Worm (Caenorhabditis elegans) whole organism, L1 larva: ENCODE results near the gene lact-2.

ENCODE experiments used
- F16B12.6 ChIP-seq: fragments of 150-350 bp; optimal IDR thresholded peaks from 2 replicates; lab custom pipeline; 2014; ENCODE audit warnings: missing biosample characterization, missing genetic modification characterization
- blmp-1 ChIP-seq: fragments of 150-350 bp; optimal IDR thresholded peaks from 2 replicates; lab custom pipeline; 2014; ENCODE audit warnings: missing biosample characterization, missing genetic modification characterization
- dsc-1 ChIP-seq: sonication (generic microtip); optimal IDR thresholded peaks from 2 replicates; lab custom pipeline; 2016; ENCODE audit warnings: mild to moderate bottlenecking, missing genetic modification characterization, missing compliant biosample characterization
- efl-1 ChIP-seq, 4 experiments: fragments of 150-350 bp; optimal IDR thresholded peaks in 3 of 4; peaks in 1 of 4; 1 replicate in 1 of 4; 2 replicates in 3 of 4; lab custom pipeline; 2014; ENCODE audit warnings: missing biosample characterization in 2 of 4, missing genetic modification characterization in 2 of 4, missing genetic modification reagents in 2 of 4
- egl-27 ChIP-seq, 2 experiments: fragments of 150-350 bp in 1 of 2; sonication (generic microtip); optimal IDR thresholded peaks; 3 replicates each; lab custom pipeline; 2017 to 2018; ENCODE audit warnings: missing biosample characterization in 2 of 2, missing genetic modification characterization in 2 of 2, missing genetic modification reagents in 2 of 2
- elt-2 ChIP-seq: sonication (generic microtip); optimal IDR thresholded peaks from 2 replicates; lab custom pipeline; 2016; ENCODE audit warnings: missing genetic modification characterization, mild to moderate bottlenecking, inconsistent platforms, missing compliant biosample characterization, missing genetic modification reagents
- grh-1 ChIP-seq: fragments of 200-800 bp; sonication (Bioruptor generic); IDR thresholded peaks from 2 replicates; pipeline ENCODE4 v1.3.6; 2022; ENCODE audit warnings: missing genetic modification reagents, missing genetic modification characterization, missing compliant biosample characterization
- hlh-17 ChIP-seq: fragments of 200-800 bp; sonication (Bioruptor generic); optimal IDR thresholded peaks from 2 replicates; lab custom pipeline; 2018; ENCODE audit warnings: missing genetic modification characterization, mild to moderate bottlenecking, missing compliant biosample characterization, moderate library complexity, borderline replicate concordance
- hpl-2 ChIP-seq: fragments of 150-350 bp; optimal IDR thresholded peaks from 2 replicates; lab custom pipeline; 2014; ENCODE audit warnings: missing biosample characterization, missing genetic modification reagents, missing genetic modification characterization
- irx-1 ChIP-seq: sonication (generic microtip); optimal IDR thresholded peaks from 2 replicates; lab custom pipeline; 2016; ENCODE audit warnings: missing genetic modification characterization, missing compliant biosample characterization
- lin-15B ChIP-seq: fragments of 150-350 bp; sonication (generic microtip); optimal IDR thresholded peaks from 3 replicates; lab custom pipeline; 2014; ENCODE audit warnings: missing biosample characterization, missing genetic modification characterization
- lin-35 ChIP-seq, 2 experiments: fragments of 150-350 bp; optimal IDR thresholded peaks; 2 replicates each; lab custom pipeline; 2014; ENCODE audit warnings: missing biosample characterization in 2 of 2, missing genetic modification characterization in 2 of 2, missing genetic modification reagents in 2 of 2
- lin-39 ChIP-seq: fragments of 150-350 bp; optimal IDR thresholded peaks from 2 replicates; lab custom pipeline; 2014; ENCODE audit warnings: missing biosample characterization, missing genetic modification reagents, missing genetic modification characterization
- lir-3 ChIP-seq: sonication (generic microtip); optimal IDR thresholded peaks from 2 replicates; lab custom pipeline; 2016; ENCODE audit warnings: mild to moderate bottlenecking, missing genetic modification characterization, moderate library complexity, missing compliant biosample characterization; ENCODE audit not compliant: poor library complexity
- mab-9 ChIP-seq: fragments of 200-800 bp; sonication (Bioruptor generic); IDR thresholded peaks from 2 replicates; pipeline ENCODE4 v1.3.6; 2022; ENCODE audit warnings: missing genetic modification reagents, missing genetic modification characterization, missing compliant biosample characterization
- mdl-1 ChIP-seq, 2 experiments: fragments of 150-350 bp; optimal IDR thresholded peaks; 2 replicates each; lab custom pipeline; 2014 to 2017; ENCODE audit warnings: missing biosample characterization in 2 of 2, missing genetic modification characterization in 2 of 2, inconsistent platforms in 1 of 2
- mef-2 ChIP-seq: fragments of 150-350 bp; optimal IDR thresholded peaks from 2 replicates; lab custom pipeline; 2014; ENCODE audit warnings: missing biosample characterization, missing genetic modification characterization
- mep-1 ChIP-seq: fragments of 150-350 bp; optimal IDR thresholded peaks from 2 replicates; lab custom pipeline; 2014; ENCODE audit warnings: missing biosample characterization, missing genetic modification characterization
- nhr-19 ChIP-seq: fragments of 200-800 bp; sonication (Bioruptor generic); conservative IDR thresholded peaks from 2 replicates; pipeline ENCODE4 v1.3.6; 2022; ENCODE audit warnings: missing genetic modification characterization, missing compliant biosample characterization
- nhr-28 ChIP-seq: fragments of 150-350 bp; optimal IDR thresholded peaks from 2 replicates; lab custom pipeline; 2014; ENCODE audit warnings: missing biosample characterization, missing genetic modification characterization
- nhr-77 ChIP-seq: fragments of 150-350 bp; optimal IDR thresholded peaks from 2 replicates; lab custom pipeline; 2014; ENCODE audit warnings: missing biosample characterization, missing genetic modification characterization
- nhr-85 ChIP-seq: sonication (generic microtip); peaks from one replicate; lab custom pipeline; 2016; ENCODE audit warnings: missing genetic modification characterization, inconsistent platforms, missing compliant biosample characterization
- nhr-90 ChIP-seq: sonication (generic microtip); optimal IDR thresholded peaks from 2 replicates; lab custom pipeline; 2016; ENCODE audit warnings: mild to moderate bottlenecking, missing genetic modification characterization, missing compliant biosample characterization; ENCODE audit not compliant: poor library complexity
- pqm-1 ChIP-seq: sonication (generic microtip); optimal IDR thresholded peaks from 3 replicates; lab custom pipeline; 2017; ENCODE audit warnings: missing biosample characterization, missing genetic modification characterization
- skn-1 ChIP-seq: fragments of 150-350 bp; optimal IDR thresholded peaks from 2 replicates; lab custom pipeline; 2014; ENCODE audit warnings: missing biosample characterization, missing genetic modification characterization
- snu-23 ChIP-seq: sonication (generic microtip); optimal IDR thresholded peaks from 2 replicates; lab custom pipeline; 2016; ENCODE audit warnings: missing genetic modification characterization, missing compliant biosample characterization
- swsn-7 ChIP-seq: sonication (generic microtip); optimal IDR thresholded peaks from 2 replicates; lab custom pipeline; 2016; ENCODE audit warnings: missing genetic modification characterization, missing compliant biosample characterization
- tlp-1 ChIP-seq: fragments of 150-350 bp; optimal IDR thresholded peaks from 2 replicates; lab custom pipeline; 2014; ENCODE audit warnings: missing biosample characterization, missing genetic modification characterization
- unc-98 ChIP-seq: fragments of 200-800 bp; sonication (Bioruptor generic); IDR thresholded peaks from 2 replicates; pipeline ENCODE4 v1.3.6; 2022; ENCODE audit warnings: missing genetic modification characterization, missing compliant biosample characterization
- vab-15 ChIP-seq: sonication (generic microtip); optimal IDR thresholded peaks from 2 replicates; lab custom pipeline; 2017; ENCODE audit warnings: missing genotype, mild to moderate bottlenecking, missing genetic modification characterization, missing compliant biosample characterization
- zip-4 ChIP-seq: fragments of 200-800 bp; sonication (Bioruptor generic); optimal IDR thresholded peaks from 2 replicates; lab custom pipeline; 2018; ENCODE audit warnings: mild to moderate bottlenecking, missing genetic modification characterization, moderate library complexity, missing compliant biosample characterization

Gene lact-2

DNA sequence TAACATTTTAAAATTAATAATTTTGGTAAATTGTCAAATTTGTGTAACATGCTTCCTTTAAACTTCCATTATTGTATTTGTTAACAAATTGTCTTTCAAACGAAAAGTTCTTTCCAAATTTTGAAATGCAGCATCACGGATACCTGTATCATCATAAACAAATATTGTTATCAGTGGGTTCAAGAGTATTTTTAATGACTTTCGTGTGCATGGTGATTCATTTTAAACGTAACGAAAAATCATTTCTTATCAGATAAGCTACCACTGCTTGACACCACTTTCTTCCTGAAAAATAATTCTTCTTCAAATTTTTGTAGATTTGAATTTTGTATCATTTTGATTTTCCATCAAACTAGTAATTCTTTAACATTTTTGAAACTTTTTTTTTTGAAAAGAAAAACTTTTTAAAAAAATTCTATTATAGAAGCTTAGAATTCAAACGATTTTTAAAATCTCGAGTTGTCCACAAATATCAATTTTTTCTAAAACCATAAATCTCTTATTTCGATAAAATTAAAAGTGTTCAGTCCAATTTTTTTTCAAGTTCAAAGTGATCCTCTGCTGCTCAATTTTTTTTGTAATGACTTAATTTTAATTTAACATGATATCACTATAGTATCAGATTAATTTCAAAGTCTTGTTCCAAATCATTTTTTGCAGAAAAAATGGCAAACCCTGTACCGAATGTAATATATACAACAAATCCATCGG, 39.8 kb downstream of the lact-2 start, which contains the start of gene F27E5.9:
TSS of gene F27E5.9 (plus strand) at position 661 of the 711 bp plus-strand sequence.
- no peak for TF ChIP-seq snu-23 (GFP tag; lab: Kevin White, UChicago)
- peak; percentile 96 for TF ChIP-seq pqm-1 (tag; lab: Kevin White, UChicago)
- no peak for TF ChIP-seq nhr-85
- peak; percentile 80 for TF ChIP-seq tlp-1 (tag; lab: Kevin White, UChicago)
- peak; percentile 92 for TF ChIP-seq elt-2 (tag; lab: Kevin White, UChicago)
- TF ChIP-seq mab-9 (GFP tag; lab: Robert Waterston, UW), result no peak
- TF ChIP-seq swsn-7 (tag; lab: Kevin White, UChicago), result no peak
- peak in 1 of 2 experiments; percentile 35 for TF ChIP-seq lin-35 (GFP tag; optimal IDR thresholded peaks at IDR 0.05; lab: Kevin White, UChicago)
- TF ChIP-seq lir-3 (tag; lab: Kevin White, UChicago), result no peak
- TF ChIP-seq efl-1 (optimal IDR thresholded peaks at IDR 0.05; lab: Kevin White, UChicago), result no peak
- TF ChIP-seq efl-1 (GFP tag; optimal IDR thresholded peaks at IDR 0.05 in 1 of 2; lab: Kevin White, UChicago), result peak in 1 of 2 experiments; percentile 78
- TF ChIP-seq skn-1, result no peak
- no peak for TF ChIP-seq nhr-77
- TF ChIP-seq mep-1, result no peak

DNA sequence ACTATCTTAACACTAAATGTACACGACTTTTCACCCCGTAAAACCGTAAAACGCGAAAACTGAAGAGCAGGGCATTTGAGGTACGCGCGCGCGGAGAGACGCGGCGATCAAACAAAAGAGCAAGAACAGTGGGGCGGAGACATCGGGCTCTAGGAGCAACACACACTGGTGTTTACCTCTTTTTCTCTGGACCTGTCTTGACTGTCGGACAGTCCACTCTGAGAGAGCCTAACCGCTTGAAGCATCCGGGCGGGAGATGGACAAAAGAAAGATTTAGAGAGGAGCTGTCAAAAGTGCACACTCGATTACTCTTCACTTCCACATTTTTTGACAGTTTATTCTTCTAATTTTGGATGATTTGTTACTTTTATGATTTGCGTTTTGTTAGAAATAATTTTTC, 42.1 kb downstream of the lact-2 start:
- TF ChIP-seq hpl-2 (GFP tag; lab: Kevin White, UChicago), result no peak
- TF ChIP-seq nhr-90 (tag; lab: Kevin White, UChicago), result no peak
- TF ChIP-seq nhr-28 (tag; lab: Kevin White, UChicago), result no peak

DNA sequence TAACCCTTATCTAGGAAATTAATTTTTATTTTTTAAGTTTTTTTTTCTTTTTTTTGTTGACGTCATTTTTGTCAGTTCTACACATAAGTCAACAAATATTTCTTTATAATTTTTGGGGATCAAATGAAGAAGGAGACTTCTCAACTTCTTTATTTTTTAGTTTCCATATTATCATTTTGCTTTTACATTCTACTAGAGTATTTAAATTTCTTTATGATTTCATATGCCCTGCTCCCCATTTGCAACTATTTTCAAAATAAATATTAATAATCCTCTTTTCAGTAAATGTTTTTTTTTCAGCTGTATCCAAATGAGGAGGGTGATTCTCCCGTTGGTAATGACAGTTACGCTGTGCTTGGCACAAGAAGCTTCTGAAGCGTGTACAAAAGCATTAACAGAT, 42.7 kb downstream of the lact-2 start, which contains the start of gene phg-1:
TSS of gene phg-1 (plus strand) at position 301 of the 400 bp plus-strand sequence.
- TF ChIP-seq vab-15 (tag; lab: Kevin White, UChicago) (no peak), lin-15B (tag; lab: Kevin White, UChicago) (no peak), pqm-1 (tag; lab: Kevin White, UChicago) (no peak), zip-4 (GFP tag; lab: Kevin White, UChicago) (no peak), hlh-17 (no peak)

- TF ChIP-seq elt-2 (tag; lab: Kevin White, UChicago), result peak; percentile 83
- TF ChIP-seq nhr-19 (GFP tag; lab: Robert Waterston, UW), result no peak
- TF ChIP-seq nhr-90 (tag; lab: Kevin White, UChicago), result peak; percentile 2
Observed at ce11 chrII:10139177-10139640, 44.5 kb downstream of the lact-2 start, which contains the start of gene asah-2. Gene asah-2, plus strand, starts transcription at chrII:10139590.

DNA sequence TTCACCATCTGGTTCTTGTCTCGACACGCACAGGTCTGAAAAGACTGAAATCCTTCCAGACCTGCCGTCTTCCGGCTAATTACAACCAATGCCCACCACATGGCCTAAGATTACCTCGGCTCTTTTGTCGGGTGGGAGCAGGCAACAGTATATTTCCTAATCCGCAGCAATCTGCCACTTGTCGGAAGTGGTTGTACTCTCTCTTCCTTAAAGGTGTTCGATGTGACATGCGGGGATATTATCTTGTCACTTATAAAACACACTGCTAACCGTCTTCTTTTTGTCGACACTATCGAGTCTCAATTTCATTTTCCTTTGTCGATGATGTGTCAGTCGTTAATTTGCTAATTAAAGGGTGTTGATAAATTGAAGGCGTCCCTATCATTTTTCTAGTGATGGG, 49.4 kb downstream of the lact-2 start, which contains the start of gene F27E5.3:
TSS of gene F27E5.3 (minus strand) at position 101 of the 400 bp plus-strand sequence.
- TF ChIP-seq dsc-1 (tag; lab: Kevin White, UChicago), result no peak
- TF ChIP-seq lin-39 (tag; lab: Kevin White, UChicago), result no peak
- no peak for TF ChIP-seq grh-1 (GFP tag; lab: Robert Waterston, UW)
- no peak for TF ChIP-seq egl-27 (tag; optimal IDR thresholded peaks at IDR 0.05; lab: Kevin White, UChicago)
- no peak for TF ChIP-seq nhr-28 (tag; lab: Kevin White, UChicago)
- no peak for TF ChIP-seq irx-1 (tag; lab: Kevin White, UChicago)
- no peak for TF ChIP-seq mef-2 (tag; lab: Kevin White, UChicago)
- no peak for TF ChIP-seq F16B12.6 (tag; lab: Kevin White, UChicago)
- no peak for TF ChIP-seq skn-1
- no peak for TF ChIP-seq blmp-1 (tag; lab: Kevin White, UChicago)
- no peak for TF ChIP-seq unc-98
- TF ChIP-seq mdl-1 (tag; optimal IDR thresholded peaks at IDR 0.05; lab: Kevin White, UChicago), result no peak
